Fruit fly (Drosophila melanogaster) S2 (cell line): ENCODE results near the gene Argl.

Source experiments
- CG8478 ChIP-seq: fragments of >200 bp; optimal IDR thresholded peaks from 2 replicates; lab custom pipeline; 2018
- CTCF ChIP-seq, 2 experiments: fragments of >200 bp; optimal IDR thresholded peaks; 2 replicates each; lab custom pipeline; 2018

The Argl gene

DNA sequence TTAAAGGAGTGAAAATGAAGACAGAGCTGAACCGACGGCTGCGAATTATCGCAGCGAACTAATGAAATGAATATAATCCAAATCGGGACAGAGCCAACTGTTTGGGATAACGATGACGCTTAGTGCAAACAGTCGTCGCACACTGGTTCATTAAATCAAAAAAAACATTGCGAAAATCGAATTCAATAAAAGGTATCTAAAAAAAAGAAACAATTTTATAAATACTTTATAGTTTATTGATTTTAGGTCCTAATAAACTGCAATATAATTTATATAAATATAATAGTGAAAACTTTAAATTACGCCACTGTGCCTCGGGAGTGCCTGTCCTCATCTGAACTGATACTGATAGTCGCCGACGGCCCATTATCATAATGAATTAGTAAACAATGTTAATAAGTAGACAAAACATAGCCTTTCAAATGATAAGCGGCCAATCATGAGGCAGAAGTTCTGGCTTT, 17.1 kb upstream of the Argl start, which contains the start of gene CG31886:
Gene CG31886, minus strand, starts transcription at position 51 of the 461 bp plus-strand sequence.
- TF ChIP-seq CTCF (optimal IDR thresholded peaks at IDR 0.05; lab: Kevin White, UChicago) (no peak), CG8478 (lab: Kevin White, UChicago) (no peak)

DNA sequence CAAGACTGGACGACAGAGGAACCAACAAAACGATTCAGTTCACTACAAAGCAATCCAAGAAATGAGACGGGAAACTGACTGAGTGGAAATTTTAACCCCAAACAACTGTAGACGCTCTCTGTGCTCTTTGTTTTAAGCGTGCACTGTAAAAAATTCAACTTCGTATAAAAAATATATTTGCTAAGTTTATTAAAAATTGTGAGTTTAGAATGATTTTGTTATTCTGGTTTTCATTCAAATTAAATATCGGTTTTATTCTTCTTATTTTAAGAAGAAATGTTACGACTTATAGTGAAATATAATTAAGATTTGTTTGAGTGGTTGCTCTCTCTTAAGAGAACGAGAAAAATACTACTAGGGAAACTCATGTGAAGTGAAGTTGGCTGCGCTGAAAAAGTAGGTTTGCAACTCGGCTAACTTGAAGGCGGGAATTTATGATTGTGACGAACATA, 16.2 kb upstream of the Argl start:
- no peak for TF ChIP-seq CG8478 (lab: Kevin White, UChicago)
- TF ChIP-seq CTCF (optimal IDR thresholded peaks at IDR 0.05; lab: Kevin White, UChicago), result peak in 1 of 2 experiments; percentile 11

DNA sequence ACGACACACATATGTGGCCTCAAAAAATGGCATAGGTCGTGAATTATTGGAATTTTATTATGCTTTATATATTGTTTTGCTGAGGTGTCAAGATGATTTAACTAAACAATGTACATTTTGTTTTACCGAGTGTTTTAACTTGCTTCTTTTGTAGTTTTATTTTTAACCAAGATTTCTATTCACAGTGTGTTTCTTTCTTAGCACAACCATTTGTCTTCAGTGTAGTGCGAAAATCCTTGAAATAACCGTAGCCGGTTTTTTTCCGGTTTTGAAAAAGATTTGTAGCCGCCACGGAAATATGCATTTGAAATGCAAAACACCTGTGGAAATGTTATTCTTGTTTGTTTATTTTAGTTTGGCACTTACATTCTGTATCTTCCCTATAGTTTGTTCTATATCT, 15.2 kb upstream of the Argl start:
- TF ChIP-seq CTCF (optimal IDR thresholded peaks at IDR 0.05; lab: Kevin White, UChicago) (no peak), CG8478 (lab: Kevin White, UChicago) (no peak)

DNA sequence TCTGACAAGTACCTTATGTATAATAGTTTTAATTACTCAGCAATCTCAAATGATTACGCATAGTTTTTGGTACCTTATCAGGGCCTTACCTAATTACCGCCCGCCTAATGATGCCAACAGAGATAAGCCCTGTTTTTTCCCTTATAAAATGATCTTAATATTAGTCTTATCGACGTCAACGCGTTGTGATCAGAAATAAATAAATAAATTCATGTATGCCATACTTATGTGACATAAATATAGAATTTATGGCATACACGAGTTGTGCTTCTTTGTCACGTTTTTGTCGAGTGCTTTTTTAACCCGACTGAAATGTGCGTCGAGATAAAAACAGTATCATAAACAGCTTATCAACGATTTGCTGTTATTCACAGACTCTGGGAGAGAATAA, 14.4 kb upstream of the Argl start:
- no peak for TF ChIP-seq CTCF (optimal IDR thresholded peaks at IDR 0.05; lab: Kevin White, UChicago)
- TF ChIP-seq CG8478 (lab: Kevin White, UChicago), result no peak

DNA sequence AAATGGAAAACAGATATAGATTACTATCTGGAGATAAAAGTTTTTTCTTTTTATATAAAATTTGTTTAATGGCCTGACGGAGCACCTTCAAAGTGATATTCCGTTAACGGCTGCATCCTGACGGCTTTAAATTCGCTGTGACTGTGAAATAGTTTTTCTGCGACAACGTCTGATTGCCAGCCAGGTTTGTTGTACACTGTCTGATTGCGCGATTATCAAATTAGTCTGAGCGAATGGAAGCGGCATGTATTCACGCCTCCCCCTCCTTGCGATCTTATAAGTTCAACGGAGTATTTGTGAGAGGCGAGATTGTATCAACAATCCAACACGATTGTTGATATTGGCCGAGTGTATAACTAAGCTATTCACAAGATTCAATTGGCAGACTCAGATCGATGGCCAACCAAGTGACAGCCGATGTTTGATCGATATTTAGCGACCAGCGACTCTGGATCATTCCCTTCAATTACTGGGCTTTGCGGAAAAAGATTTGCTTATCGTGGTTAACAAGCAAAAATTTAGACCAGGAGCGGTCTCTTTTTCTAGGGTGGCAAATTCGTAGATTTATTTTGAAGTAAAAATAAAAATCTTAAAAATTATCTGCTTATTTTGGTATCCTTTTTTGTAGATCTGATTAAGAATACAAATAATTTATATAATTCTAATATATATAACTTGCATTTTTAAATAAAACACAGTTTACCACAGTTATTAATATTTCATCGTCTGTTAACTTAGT, 13.9 kb upstream of the Argl start:
- TF ChIP-seq CTCF (optimal IDR thresholded peaks at IDR 0.05; lab: Kevin White, UChicago) (no peak), CG8478 (lab: Kevin White, UChicago) (no peak)

DNA sequence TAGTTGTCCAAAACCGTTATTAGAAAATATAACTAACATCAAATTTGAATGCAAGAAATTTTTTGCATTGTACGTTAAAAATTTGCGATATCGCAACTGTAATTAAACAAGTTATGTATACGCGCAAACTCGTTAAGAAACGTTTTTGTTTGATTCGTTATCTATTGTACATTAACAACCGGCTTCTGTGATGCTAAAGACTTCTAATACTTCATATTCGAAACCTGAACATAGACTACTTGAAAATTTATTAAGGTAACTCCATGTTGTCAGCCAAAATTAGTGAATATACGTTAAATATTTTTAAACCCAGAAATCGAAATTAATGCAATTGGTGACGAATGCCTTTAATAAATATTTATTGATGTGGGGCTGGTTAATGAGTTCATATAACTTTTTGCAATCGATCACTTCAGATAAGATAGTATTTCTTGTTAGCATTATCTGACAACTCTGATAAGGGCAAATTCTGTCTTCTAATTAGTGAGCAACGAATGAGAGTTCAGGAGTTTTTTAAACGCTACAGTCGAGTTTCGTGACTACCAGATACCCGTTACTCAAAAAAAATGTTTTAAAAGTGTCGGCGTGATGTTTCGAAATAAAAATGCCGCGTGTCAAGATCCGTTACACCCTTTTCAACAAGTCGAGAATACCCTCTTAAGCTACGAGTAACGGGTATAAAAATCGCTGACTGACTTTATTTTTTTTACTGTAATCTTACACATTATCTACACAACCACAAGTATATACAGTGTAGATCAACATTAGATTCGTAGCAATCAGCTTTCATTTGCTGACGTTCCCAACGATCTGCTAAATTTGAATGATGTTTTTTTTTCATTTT, 10.5 kb upstream of the Argl start:
- TF ChIP-seq CG8478 (lab: Kevin White, UChicago) (no peak), CTCF (optimal IDR thresholded peaks at IDR 0.05; lab: Kevin White, UChicago) (peak; percentile 47 to 55)

DNA sequence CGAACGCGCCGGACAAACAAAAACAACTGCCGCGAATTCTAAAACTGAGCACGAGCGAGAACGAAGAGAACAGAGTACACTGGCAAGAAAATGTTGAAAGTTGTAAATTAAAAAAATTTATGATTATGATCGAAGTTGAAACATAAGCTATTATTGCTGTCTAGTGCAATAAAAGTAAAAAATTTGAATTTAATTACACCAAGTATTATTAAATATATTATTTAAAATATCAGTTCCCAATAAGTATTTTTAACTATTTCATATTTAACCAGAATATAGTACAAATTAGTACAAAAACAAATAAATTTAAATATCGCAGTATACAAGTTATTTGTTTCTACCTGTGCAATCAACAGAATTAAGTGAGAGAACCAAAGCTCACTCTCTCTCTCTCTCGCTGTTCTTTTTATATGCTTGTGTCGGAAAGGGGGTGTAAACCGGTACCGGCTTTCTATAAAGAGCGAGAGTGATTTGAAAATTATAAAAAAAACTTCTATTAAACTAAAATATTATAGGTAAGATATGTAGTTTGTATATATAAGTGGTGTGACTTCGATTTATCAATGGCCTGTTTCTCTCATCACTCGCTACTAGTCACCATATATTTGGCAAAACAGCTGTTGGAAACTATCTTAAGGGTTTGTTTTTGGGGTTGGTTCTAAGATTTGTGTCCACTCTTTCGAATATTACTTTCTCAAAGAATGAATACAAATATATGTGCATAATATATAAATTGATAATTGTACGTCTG, 9.5 kb upstream of the Argl start, which contains the start of gene C1GalTA:
Gene C1GalTA, minus strand, starts transcription at position 33 of the 751 bp plus-strand sequence.
- TF ChIP-seq CTCF (optimal IDR thresholded peaks at IDR 0.05; lab: Kevin White, UChicago) (no peak), CG8478 (lab: Kevin White, UChicago) (peak; percentile 1)

DNA sequence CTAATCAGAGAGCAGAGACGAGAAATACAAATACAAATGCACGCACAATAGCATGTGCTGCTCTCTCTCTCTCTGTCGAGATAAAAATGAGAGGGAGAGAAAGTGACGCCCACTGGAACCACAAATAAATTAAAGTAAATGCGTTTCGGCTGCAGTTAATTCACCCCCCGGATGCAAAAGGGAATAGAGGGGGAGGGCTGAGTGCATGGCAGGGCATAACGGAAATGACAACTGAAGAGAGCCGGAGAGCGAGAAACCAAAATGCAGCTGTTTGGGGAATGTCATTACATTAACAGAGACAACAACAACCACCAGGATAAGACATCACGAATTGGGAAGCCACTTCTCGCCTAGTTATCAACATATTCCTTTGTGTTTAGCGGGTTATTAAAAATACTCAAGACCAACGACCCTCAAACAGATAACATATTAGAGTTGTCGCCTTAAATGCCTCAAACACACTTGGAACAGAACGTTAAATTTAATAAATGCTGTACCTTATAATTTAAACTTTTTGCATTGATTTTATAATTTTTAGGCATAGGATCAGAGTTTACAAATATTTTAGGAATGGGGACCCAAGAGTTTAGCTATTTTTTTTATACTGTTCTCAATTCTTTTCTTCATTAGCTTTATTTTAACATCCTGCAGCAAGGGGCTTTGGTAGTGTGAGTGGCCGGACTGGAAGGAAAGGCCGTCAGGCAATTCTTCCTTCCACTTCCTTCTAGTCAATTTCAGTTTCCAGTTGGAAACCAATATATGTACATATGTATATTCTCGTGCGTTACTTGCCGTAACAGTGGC, 8.2 kb upstream of the Argl start:
- TF ChIP-seq CTCF (optimal IDR thresholded peaks at IDR 0.05; lab: Kevin White, UChicago) (no peak), CG8478 (lab: Kevin White, UChicago) (no peak)

DNA sequence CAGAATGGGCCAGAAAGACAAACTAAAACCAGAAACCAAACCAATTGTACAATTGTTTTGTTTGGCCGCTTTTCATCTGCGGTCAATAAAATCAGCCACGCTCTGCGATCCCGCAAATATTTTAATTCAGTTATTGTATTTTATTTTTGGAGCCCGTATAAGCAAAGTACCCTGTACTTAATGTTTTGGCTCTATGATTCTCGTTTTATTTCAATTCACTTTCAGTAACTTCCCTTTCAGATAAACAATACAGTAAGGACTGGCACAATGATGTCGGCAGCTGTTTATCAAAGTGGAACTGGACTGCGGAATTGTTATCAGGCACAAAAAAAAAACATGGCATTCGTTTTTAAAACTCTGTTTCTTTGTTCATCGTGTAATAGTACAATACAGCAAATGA, 6.7 kb upstream of the Argl start:
- TF ChIP-seq CG8478 (lab: Kevin White, UChicago) (no peak), CTCF (optimal IDR thresholded peaks at IDR 0.05; lab: Kevin White, UChicago) (no peak)

DNA sequence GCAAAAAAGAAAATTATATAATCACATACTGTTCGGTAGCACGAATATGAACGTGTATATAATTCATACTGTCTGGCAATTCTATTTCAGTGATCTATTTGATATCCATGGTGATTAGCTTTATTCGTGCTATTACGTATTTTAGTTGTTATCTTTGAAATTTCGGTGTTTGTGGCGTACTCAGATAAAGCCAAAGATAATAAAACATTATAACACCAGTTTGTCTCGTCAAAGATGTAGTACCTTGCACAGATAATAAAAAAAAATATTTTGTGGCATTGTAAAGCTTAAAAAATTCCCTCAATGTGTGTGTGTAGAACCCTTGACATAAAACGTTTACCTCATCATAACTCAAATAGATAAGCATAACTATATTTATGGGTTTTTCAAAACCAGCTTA, 6.1 kb upstream of the Argl start:
- TF ChIP-seq CTCF (optimal IDR thresholded peaks at IDR 0.05; lab: Kevin White, UChicago) (no peak), CG8478 (lab: Kevin White, UChicago) (no peak)

DNA sequence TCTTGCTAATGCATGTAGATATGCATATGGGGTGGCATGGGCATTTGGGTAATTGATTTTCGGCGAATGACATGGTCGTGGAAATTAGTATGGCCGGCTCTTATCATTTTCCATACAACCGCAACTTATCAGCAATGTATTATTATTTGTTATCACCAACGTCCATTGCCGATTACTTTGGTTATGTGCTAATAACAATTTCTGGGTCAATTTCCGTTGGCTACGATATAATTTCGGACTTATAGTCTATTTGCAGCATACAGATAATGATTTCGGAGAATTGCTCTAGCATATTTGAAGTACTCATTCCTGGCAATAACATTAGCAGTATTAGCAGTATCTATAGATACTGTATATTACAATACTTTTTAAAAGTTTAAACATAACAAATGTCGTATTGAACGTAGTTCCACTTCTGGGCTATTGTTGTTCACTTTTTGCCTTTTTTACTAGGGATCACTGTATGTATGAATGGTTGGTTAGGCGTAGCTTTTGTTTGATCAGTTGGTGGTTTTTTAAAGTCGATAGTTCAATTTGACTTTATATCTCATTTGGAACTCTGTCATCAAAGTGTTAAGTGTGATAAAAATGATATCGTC, 4.9 kb upstream of the Argl start, which contains the start of gene CG46397:
Gene CG46397, plus strand, starts transcription at position 549 of the 599 bp plus-strand sequence.
- no peak for TF ChIP-seq CTCF (optimal IDR thresholded peaks at IDR 0.05; lab: Kevin White, UChicago)
- TF ChIP-seq CG8478 (lab: Kevin White, UChicago), result no peak

DNA sequence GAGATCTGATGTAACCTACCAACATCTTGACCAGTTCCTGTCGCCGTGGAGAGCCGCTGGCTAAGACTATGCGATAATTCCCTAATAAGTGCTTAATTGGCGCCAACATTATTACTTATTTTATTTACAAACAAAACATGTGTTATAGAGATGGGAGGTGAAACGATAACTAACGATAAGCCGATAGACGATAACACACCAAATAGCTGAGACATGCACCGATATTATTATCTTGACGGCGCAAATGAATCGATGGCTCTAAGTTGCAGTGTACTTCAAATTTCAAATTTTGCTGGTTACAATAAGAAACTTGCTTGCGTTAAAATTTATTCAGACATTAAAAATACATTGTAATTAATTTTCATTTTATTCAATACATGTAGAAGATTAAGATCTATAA, 1.2 kb upstream of the Argl start, which contains the start of gene CG9515:
Gene CG9515, minus strand, starts transcription at position 148 of the 400 bp plus-strand sequence.
- TF ChIP-seq CTCF (optimal IDR thresholded peaks at IDR 0.05; lab: Kevin White, UChicago), result peak in 1 of 2 experiments; percentile 31
- no peak for TF ChIP-seq CG8478 (lab: Kevin White, UChicago)

DNA sequence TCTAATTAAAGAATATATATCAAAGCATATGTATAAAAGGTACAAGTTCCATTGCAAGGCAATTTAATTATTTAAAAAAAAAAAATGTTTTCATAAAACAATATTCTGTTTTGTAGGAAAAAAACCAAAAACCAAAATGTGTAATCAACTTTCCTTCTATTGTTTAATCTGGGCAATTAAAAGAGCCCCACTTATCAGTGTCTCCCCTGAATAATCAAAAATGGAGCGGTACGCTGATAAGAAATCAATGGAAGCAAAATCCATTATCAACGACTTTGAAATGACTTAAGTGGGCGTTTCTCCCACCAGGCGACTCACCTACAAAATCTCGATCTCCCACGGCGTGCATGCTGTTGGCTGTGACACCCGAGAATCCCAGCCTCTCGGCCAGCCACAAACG, 1.2 kb downstream of the Argl start:
- no peak for TF ChIP-seq CTCF (optimal IDR thresholded peaks at IDR 0.05; lab: Kevin White, UChicago)
- TF ChIP-seq CG8478 (lab: Kevin White, UChicago), result no peak
